Fruit fly (Drosophila melanogaster) whole organism, embryonic: ENCODE results near the gene bb8.

ENCODE experiments used
- ATbp ChIP-seq: fragments of 200-800 bp; sonication (Bioruptor generic); optimal IDR thresholded peaks from 2 replicates; lab custom pipeline; 2017; ENCODE audit warnings: missing biosample characterization, mild to moderate bottlenecking, missing genetic modification characterization, missing genetic modification reagents
- Asciz ChIP-seq: fragments of 200-800 bp; sonication (Bioruptor generic); optimal IDR thresholded peaks from 2 replicates; lab custom pipeline; 2017; ENCODE audit warnings: missing biosample characterization, mild to moderate bottlenecking, missing genetic modification characterization, missing genetic modification reagents
- Awh ChIP-seq: fragments of 200-800 bp; sonication (Bioruptor generic); IDR thresholded peaks from 2 replicates; pipeline ENCODE4, ENCODE4 v1.3.6; 2022; ENCODE audit warnings: missing biosample characterization, missing genetic modification characterization
- BEAF-32 ChIP-seq: fragments of 200-800 bp; sonication (Bioruptor generic); optimal IDR thresholded peaks from 3 replicates; lab custom pipeline; 2017; ENCODE audit warnings: missing biosample characterization, missing genetic modification characterization, mild to moderate bottlenecking, moderate library complexity, missing genetic modification reagents
- CG10267 ChIP-seq: fragments of 200-800 bp; sonication (Bioruptor generic); optimal IDR thresholded peaks from 2 replicates; lab custom pipeline; 2018; ENCODE audit warnings: missing biosample characterization, mild to moderate bottlenecking, missing genetic modification characterization, moderate library complexity
- CG11504 ChIP-seq: fragments of 200-800 bp; sonication (Bioruptor generic); optimal IDR thresholded peaks from 3 replicates; lab custom pipeline; 2019; ENCODE audit warnings: missing biosample characterization, mild to moderate bottlenecking, missing genetic modification characterization, moderate library complexity
- CG15269 ChIP-seq: fragments of 200-800 bp; sonication (Bioruptor generic); optimal IDR thresholded peaks from 2 replicates; lab custom pipeline; 2018; ENCODE audit warnings: missing biosample characterization, mild to moderate bottlenecking, missing genetic modification characterization, moderate library complexity
- CG17328 ChIP-seq: fragments of 200-800 bp; sonication (Bioruptor generic); IDR thresholded peaks from 2 replicates; pipeline ENCODE4 v1.3.6; 2022; ENCODE audit warnings: missing biosample characterization, missing genetic modification characterization
- CG17568 ChIP-seq: fragments of 200-800 bp; sonication (Bioruptor generic); optimal IDR thresholded peaks from 2 replicates; lab custom pipeline; 2018; ENCODE audit warnings: missing biosample characterization, mild to moderate bottlenecking, missing genetic modification characterization, moderate library complexity
- CG2712 ChIP-seq: fragments of 200-800 bp; optimal IDR thresholded peaks from 3 replicates; lab custom pipeline; 2019; ENCODE audit warnings: missing biosample characterization, mild to moderate bottlenecking, missing genetic modification characterization, moderate library complexity
- CG30020 ChIP-seq: fragments of 200-800 bp; optimal IDR thresholded peaks from 2 replicates; lab custom pipeline; 2019; ENCODE audit warnings: missing biosample characterization, mild to moderate bottlenecking, missing genetic modification characterization, moderate library complexity
- CG33213 ChIP-seq: fragments of 200-800 bp; sonication (Bioruptor generic); optimal IDR thresholded peaks from 3 replicates; lab custom pipeline; 2016; ENCODE audit warnings: missing biosample characterization, missing genetic modification characterization
- CG3407 ChIP-seq: fragments of 200-800 bp; sonication (Bioruptor generic); optimal IDR thresholded peaks from 2 replicates; lab custom pipeline; 2018; ENCODE audit warnings: missing biosample characterization, mild to moderate bottlenecking, missing genetic modification characterization
- CG5180 ChIP-seq: fragments of 200-800 bp; sonication (Bioruptor generic); optimal IDR thresholded peaks from 3 replicates; lab custom pipeline; 2017; ENCODE audit warnings: missing biosample characterization, missing genetic modification characterization, mild to moderate bottlenecking, moderate library complexity, missing genetic modification reagents
- CG7839 ChIP-seq: fragments of 200-800 bp; sonication (Bioruptor generic); optimal IDR thresholded peaks from 3 replicates; lab custom pipeline; 2018; ENCODE audit warnings: missing biosample characterization, mild to moderate bottlenecking, missing genetic modification characterization, moderate library complexity
- CG8089 ChIP-seq: fragments of 200-800 bp; sonication (Bioruptor generic); optimal IDR thresholded peaks from 3 replicates; lab custom pipeline; 2016; ENCODE audit warnings: missing biosample characterization, missing genetic modification characterization
- CG8359 ChIP-seq: fragments of 200-800 bp; sonication (Bioruptor generic); optimal IDR thresholded peaks from 2 replicates; lab custom pipeline; 2017; ENCODE audit warnings: missing biosample characterization, mild to moderate bottlenecking, missing genetic modification characterization, borderline replicate concordance
- CG8924 ChIP-seq: fragments of 200-800 bp; optimal IDR thresholded peaks from 3 replicates; lab custom pipeline; 2019; ENCODE audit warnings: missing biosample characterization, mild to moderate bottlenecking, missing genetic modification characterization, moderate library complexity
- Chrac-16 ChIP-seq: fragments of 200-800 bp; sonication (Bioruptor generic); optimal IDR thresholded peaks from 3 replicates; lab custom pipeline; 2016; ENCODE audit warnings: missing biosample characterization, missing genetic modification characterization
- Elba2 ChIP-seq: fragments of 200-800 bp; sonication (Bioruptor generic); optimal IDR thresholded peaks from 3 replicates; lab custom pipeline; 2016; ENCODE audit warnings: missing biosample characterization, missing genetic modification characterization
- Ets65A ChIP-seq: fragments of 200-800 bp; sonication (Bioruptor generic); peaks from one replicate; lab custom pipeline; 2016; ENCODE audit warnings: missing biosample characterization, missing genetic modification characterization
- HLH3B ChIP-seq: fragments of 200-800 bp; sonication (Bioruptor generic); IDR thresholded peaks from 2 replicates; pipeline ENCODE4 v1.3.6; 2022; ENCODE audit warnings: missing biosample characterization, missing genetic modification characterization
- HLH54F ChIP-seq: fragments of 200-800 bp; sonication (Bioruptor generic); optimal IDR thresholded peaks from 3 replicates; lab custom pipeline; 2016; ENCODE audit warnings: missing biosample characterization, missing genetic modification characterization
- Mad ChIP-seq: fragments of 200-800 bp; sonication (Bioruptor generic); optimal IDR thresholded peaks from 2 replicates; lab custom pipeline; 2016; ENCODE audit warnings: missing biosample characterization, missing genetic modification characterization
- Mes4 ChIP-seq: fragments of 200-800 bp; sonication (Bioruptor generic); optimal IDR thresholded peaks from 2 replicates; lab custom pipeline; 2016; ENCODE audit warnings: missing biosample characterization, missing genetic modification characterization
- NfI ChIP-seq: fragments of 200-800 bp; sonication (Bioruptor generic); optimal IDR thresholded peaks from 3 replicates; lab custom pipeline; 2018; ENCODE audit warnings: missing biosample characterization, mild to moderate bottlenecking, missing genetic modification characterization, moderate library complexity
- Sox102F ChIP-seq: fragments of 200-800 bp; sonication (Bioruptor generic); optimal IDR thresholded peaks from 2 replicates; lab custom pipeline; 2018; ENCODE audit warnings: missing biosample characterization, mild to moderate bottlenecking, missing genetic modification characterization, moderate library complexity
- Sry-δ ChIP-seq: fragments of 200-800 bp; sonication (Bioruptor generic); optimal IDR thresholded peaks from 2 replicates; lab custom pipeline; 2016; ENCODE audit warnings: missing biosample characterization, missing genetic modification characterization
- Xbp1 ChIP-seq: fragments of 200-800 bp; sonication (Bioruptor generic); optimal IDR thresholded peaks from 3 replicates; lab custom pipeline; 2016; ENCODE audit warnings: missing biosample characterization, mild to moderate bottlenecking, missing genetic modification characterization
- Xrp1 ChIP-seq: fragments of 200-800 bp; sonication (Bioruptor generic); IDR thresholded peaks from 2 replicates; pipeline ENCODE4 v1.3.6; 2022; ENCODE audit warnings: missing biosample characterization, missing genetic modification characterization
- abd-A ChIP-seq: fragments of 200-800 bp; sonication (Bioruptor generic); optimal IDR thresholded peaks from 3 replicates; lab custom pipeline; 2019; ENCODE audit warnings: missing biosample characterization, mild to moderate bottlenecking, missing genetic modification characterization, moderate library complexity
- bsh ChIP-seq, 2 experiments: fragments of 200-800 bp; sonication (Bioruptor generic); optimal IDR thresholded peaks; 2 replicates each; lab custom pipeline; 2017 to 2018; ENCODE audit warnings: mild to moderate bottlenecking in 2 of 2, missing biosample characterization in 2 of 2, missing genetic modification characterization in 2 of 2, moderate library complexity in 1 of 2
- chif ChIP-seq, 2 experiments: fragments of 200-800 bp; sonication (Bioruptor generic); optimal IDR thresholded peaks; 3 replicates each; lab custom pipeline; 2016; ENCODE audit warnings: missing biosample characterization in 2 of 2, missing genetic modification characterization in 2 of 2
- danr ChIP-seq: fragments of 200-800 bp; sonication (Bioruptor generic); IDR thresholded peaks from 2 replicates; pipeline ENCODE4 v1.3.6; 2022; ENCODE audit warnings: missing biosample characterization, missing genetic modification characterization
- esg ChIP-seq: fragments of 200-800 bp; sonication (Bioruptor generic); conservative IDR thresholded peaks from 2 replicates; pipeline ENCODE4 v1.3.6; 2022; ENCODE audit warnings: missing biosample characterization, missing genetic modification characterization
- gce ChIP-seq: fragments of 200-800 bp; sonication (Bioruptor generic); IDR thresholded peaks from 3 replicates; pipeline ENCODE4 v1.3.6; 2022; ENCODE audit warnings: missing biosample characterization, missing genetic modification characterization
- grau ChIP-seq: fragments of 200-800 bp; optimal IDR thresholded peaks from 3 replicates; lab custom pipeline; 2019; ENCODE audit warnings: missing biosample characterization, mild to moderate bottlenecking, missing genetic modification characterization, moderate library complexity
- ind ChIP-seq: fragments of 200-800 bp; sonication (Bioruptor generic); optimal IDR thresholded peaks from 3 replicates; lab custom pipeline; 2016; ENCODE audit warnings: missing biosample characterization, missing genetic modification characterization
- jumu ChIP-seq: fragments of 200-800 bp; sonication (Bioruptor generic); optimal IDR thresholded peaks from 3 replicates; lab custom pipeline; 2016; ENCODE audit warnings: missing biosample characterization, missing genetic modification characterization
- lola ChIP-seq, 3 experiments: fragments of >200 bp in 2 of 3; fragments of 200-800 bp in 1 of 3; sonication (Bioruptor generic) in 1 of 3; optimal IDR thresholded peaks; 2 replicates each; lab custom pipeline; 2017 to 2019; ENCODE audit warnings: missing biosample characterization in 3 of 3, missing genetic modification characterization in 3 of 3, mild to moderate bottlenecking in 1 of 3, moderate library complexity in 1 of 3
- pan ChIP-seq, 4 experiments: fragments of >200 bp in 3 of 4; fragments of 200-800 bp in 1 of 4; sonication (Bioruptor generic) in 1 of 4; optimal IDR thresholded peaks in 3 of 4; IDR thresholded peaks in 1 of 4; 2 replicates each; pipeline versions ENCODE4 v1.3.6 to Lab custom; 2017 to 2022; ENCODE audit warnings: missing biosample characterization in 2 of 4, missing genetic modification characterization in 2 of 4, mixed read lengths in 1 of 4
- pum ChIP-seq: fragments of 200-800 bp; sonication (Bioruptor generic); optimal IDR thresholded peaks from 2 replicates; lab custom pipeline; 2016; ENCODE audit warnings: missing biosample characterization, missing genetic modification characterization
- row ChIP-seq: fragments of 200-800 bp; sonication (Bioruptor generic); IDR thresholded peaks from 3 replicates; pipeline ENCODE4 v1.3.6; 2022; ENCODE audit warnings: missing biosample characterization, missing genetic modification characterization
- sim ChIP-seq: fragments of 200-800 bp; sonication (Bioruptor generic); IDR thresholded peaks from 2 replicates; pipeline ENCODE4 v1.3.6; 2022; ENCODE audit warnings: missing biosample characterization, missing genetic modification characterization
- sisA ChIP-seq: fragments of 200-800 bp; sonication (Bioruptor generic); IDR thresholded peaks from 2 replicates; pipeline ENCODE4 v1.3.6; 2022; ENCODE audit warnings: missing biosample characterization, missing genetic modification characterization
- sr ChIP-seq: fragments of 200-800 bp; sonication (Bioruptor generic); IDR thresholded peaks from 3 replicates; pipeline ENCODE4 v1.3.6; 2022; ENCODE audit warnings: missing biosample characterization, missing genetic modification characterization
- tin ChIP-seq: fragments of 200-800 bp; sonication (Bioruptor generic); optimal IDR thresholded peaks from 3 replicates; lab custom pipeline; 2016; ENCODE audit warnings: missing biosample characterization, missing genetic modification characterization
- tll ChIP-seq, 2 experiments: fragments of 200-800 bp in 1 of 2; fragments of >200 bp in 1 of 2; sonication (Bioruptor generic) in 1 of 2; optimal IDR thresholded peaks; 2 replicates each; lab custom pipeline; 2017 to 2019; ENCODE audit warnings: missing biosample characterization in 2 of 2, missing genetic modification characterization in 2 of 2, mild to moderate bottlenecking in 1 of 2, moderate library complexity in 1 of 2

Gene bb8

DNA sequence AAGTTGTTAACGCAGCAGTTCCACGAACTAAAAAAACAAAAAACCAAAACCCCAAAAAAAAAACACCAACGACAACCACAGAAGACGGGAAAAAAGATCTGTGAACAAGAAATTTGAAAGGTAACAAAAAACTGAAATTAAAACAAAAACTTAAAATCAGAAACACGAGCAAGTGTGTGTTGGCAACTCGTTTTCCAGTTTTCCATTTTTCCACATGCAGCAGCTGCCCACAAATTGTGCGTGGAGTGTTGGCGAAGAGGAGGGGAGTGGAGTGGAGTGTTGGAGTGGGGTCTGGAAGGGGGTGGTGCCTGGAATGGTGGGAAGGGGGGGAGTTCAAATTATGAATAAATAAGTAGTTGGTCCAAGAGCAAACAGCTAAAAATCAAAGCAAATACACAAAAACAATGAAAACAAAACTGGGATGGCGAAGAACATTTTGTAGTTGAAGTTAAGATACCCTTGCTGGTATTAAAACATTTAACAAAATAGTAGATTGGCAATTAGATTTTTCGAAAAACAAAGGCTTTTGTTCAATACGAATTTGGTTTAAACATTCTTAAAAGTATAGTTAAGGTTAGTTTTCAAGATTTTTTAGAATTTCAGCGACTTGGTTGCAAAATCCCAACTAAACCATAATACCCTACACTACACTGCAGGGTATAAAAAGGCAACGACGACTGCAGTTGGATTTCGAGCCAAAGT, 43.5 kb upstream of the bb8 start (continued):
- TF ChIP-seq danr (GFP tag; lab: Robert Waterston, UW): 0 out of 2 replicates have a peak, but pooled peaks have one; percentile 29
- no peak for TF ChIP-seq pan (optimal IDR thresholded peaks at IDR 0.05; lab: Kevin White, UChicago)
- TF ChIP-seq pan (GFP tag; optimal IDR thresholded peaks at IDR 0.05 in 1 of 2, IDR thresholded peaks at IDR 0.05 in 1 of 2): peak in 1 of 2 experiments; percentile 28
- no peak for TF ChIP-seq gce
- peak; percentile 78 for TF ChIP-seq CG2712 (tag; lab: Kevin White, UChicago)
- peak; percentile 62 for TF ChIP-seq CG11504 (tag; lab: Kevin White, UChicago)
- TF ChIP-seq tll (GFP tag; optimal IDR thresholded peaks at IDR 0.05; lab: Kevin White, UChicago): no peak
- peak; percentile 34 for TF ChIP-seq pum (GFP tag; lab: Kevin White, UChicago)
- TF ChIP-seq CG8924 (tag; lab: Kevin White, UChicago): peak; percentile 32
- peak; percentile 20 for TF ChIP-seq CG33213
- peak; percentile 47 for TF ChIP-seq CG17328 (GFP tag; lab: Robert Waterston, UW)
- TF ChIP-seq CG8089 (GFP tag; lab: Kevin White, UChicago): peak; percentile 17
- peak; percentile 63 for TF ChIP-seq Xbp1 (GFP tag; lab: Kevin White, UChicago)
- TF ChIP-seq ATbp (GFP tag; lab: Kevin White, UChicago): peak; percentile 61
- TF ChIP-seq Sry-δ (GFP tag; lab: Kevin White, UChicago): peak; percentile 9
- peak; percentile 36 for TF ChIP-seq ind
- TF ChIP-seq bsh (GFP tag; optimal IDR thresholded peaks at IDR 0.05; lab: Kevin White, UChicago): peak in 1 of 2 experiments; percentile 76
- peak; percentile 42 for TF ChIP-seq CG8359
- TF ChIP-seq Xrp1 (GFP tag; lab: Robert Waterston, UW): peak; percentile 69
- peak; percentile 41; the same call in 1 of the 2 replicates for TF ChIP-seq sisA (GFP tag; lab: Robert Waterston, UW)
- peak; percentile 53 for TF ChIP-seq Awh (GFP tag; lab: Robert Waterston, UW)
- peak; percentile 27 for TF ChIP-seq esg (GFP tag; lab: Robert Waterston, UW)
- TF ChIP-seq sim (GFP tag; lab: Robert Waterston, UW): no peak
- peak; percentile 51 for TF ChIP-seq CG3407 (GFP tag; lab: Kevin White, UChicago)
- TF ChIP-seq CG7839: peak; percentile 67
- no peak for TF ChIP-seq CG30020
- TF ChIP-seq sr (GFP tag; lab: Robert Waterston, UW): 0 out of 3 replicates have a peak, but pooled peaks have one; percentile 48
- no peak for TF ChIP-seq HLH54F
- TF ChIP-seq tin (GFP tag; lab: Kevin White, UChicago): peak; percentile 46
- peak; percentile 74 for TF ChIP-seq Sox102F (GFP tag; lab: Kevin White, UChicago)
- TF ChIP-seq Mad (GFP tag; lab: Kevin White, UChicago): peak; percentile 4
- peak; percentile 92 for TF ChIP-seq Ets65A
- TF ChIP-seq chif (GFP tag; optimal IDR thresholded peaks at IDR 0.05; lab: Kevin White, UChicago): peak; percentile 37 to 55
- peak; percentile 40 for TF ChIP-seq CG17568 (GFP tag; lab: Kevin White, UChicago)
- peak; percentile 40 for TF ChIP-seq NfI (GFP tag; lab: Kevin White, UChicago)
- peak; percentile 15 for TF ChIP-seq Asciz (GFP tag; lab: Kevin White, UChicago)
- TF ChIP-seq row (GFP tag; lab: Robert Waterston, UW): peak; percentile 72
- TF ChIP-seq Elba2 (GFP tag; lab: Kevin White, UChicago): no peak
- peak; percentile 44 for TF ChIP-seq Mes4
- TF ChIP-seq CG10267 (tag; lab: Kevin White, UChicago): peak; percentile 44
- TF ChIP-seq abd-A (tag; lab: Kevin White, UChicago): peak; percentile 28
- no peak for TF ChIP-seq HLH3B (GFP tag; lab: Robert Waterston, UW)
- TF ChIP-seq lola (GFP tag; optimal IDR thresholded peaks at IDR 0.05; lab: Kevin White, UChicago): peak in 1 of 3 experiments; percentile 72
- peak; percentile 46 for TF ChIP-seq Chrac-16 (GFP tag; lab: Kevin White, UChicago)
- TF ChIP-seq jumu (GFP tag; lab: Kevin White, UChicago): peak; percentile 32
- TF ChIP-seq CG15269: peak; percentile 25
- TF ChIP-seq grau (tag; lab: Kevin White, UChicago): peak; percentile 58
- no peak for TF ChIP-seq BEAF-32 (GFP tag; lab: Kevin White, UChicago)
- TF ChIP-seq CG5180: peak; percentile 34
